Worm (Caenorhabditis elegans): ENCODE data around the gene K02G10.5.

K02G10.5 gene

ce11 chrX:4699411-4700050, 8.5 kb upstream of the K02G10.5 start, which contains the start of gene hyl-2:
Gene hyl-2, minus strand, starts transcription at chrX:4699461.
- TF ChIP-seq ceh-31 (tag; optimal IDR thresholded peaks at IDR 0.05) = peak; percentile 35
- no peak for TF ChIP-seq hlh-6 (tag; optimal IDR thresholded peaks at IDR 0.05)
- TF ChIP-seq nfya-1 (tag; optimal IDR thresholded peaks at IDR 0.05) = peak; percentile 18
- TF ChIP-seq ceh-18 (tag; optimal IDR thresholded peaks at IDR 0.05) = peak; percentile 14
- no peak for TF ChIP-seq fax-1 (tag; optimal IDR thresholded peaks at IDR 0.05)
- TF ChIP-seq pha-2 (tag; optimal IDR thresholded peaks at IDR 0.05) = no peak
- TF ChIP-seq unc-42 (tag; optimal IDR thresholded peaks at IDR 0.05) = peak; percentile 33
- no peak for TF ChIP-seq C08G9.2 (tag; optimal IDR thresholded peaks at IDR 0.05)

ce11 chrX:4698271-4698670, 7.3 kb upstream of the K02G10.5 start:
- TF ChIP-seq elt-2 (tag; optimal IDR thresholded peaks at IDR 0.05) (peak; percentile 83), nfya-1 (tag; optimal IDR thresholded peaks at IDR 0.05) (no peak)

- TF ChIP-seq sox-2 (GFP tag; IDR thresholded peaks at IDR 0.05) (no peak), T23F11.4 (GFP tag; optimal IDR thresholded peaks at IDR 0.05) (no peak), fkh-10 (GFP tag; optimal IDR thresholded peaks at IDR 0.05) (no peak), unc-3 (GFP tag; conservative IDR thresholded peaks at IDR 0.05) (no peak), unc-3 (tag; optimal IDR thresholded peaks at IDR 0.05) (no peak), elt-4 (tag; optimal IDR thresholded peaks at IDR 0.05) (no peak), fax-1 (tag; optimal IDR thresholded peaks at IDR 0.05) (no peak), rnt-1 (tag; optimal IDR thresholded peaks at IDR 0.05) (no peak), dmd-4 (tag; optimal IDR thresholded peaks at IDR 0.05; ENCODE audit: borderline replicate concordance) (no peak), sox-4 (tag; optimal IDR thresholded peaks at IDR 0.05) (no peak), hlh-15 (tag; optimal IDR thresholded peaks at IDR 0.05) (no peak), ahr-1 (tag; optimal IDR thresholded peaks at IDR 0.05) (no peak), npax-4 (tag; optimal IDR thresholded peaks at IDR 0.05) (no peak), pqm-1 (tag; optimal IDR thresholded peaks at IDR 0.05) (no peak), K02D7.2 (tag; optimal IDR thresholded peaks at IDR 0.05) (no peak), tbx-2 (tag; optimal IDR thresholded peaks at IDR 0.05) (no peak), C38D4.7 (GFP tag; optimal IDR thresholded peaks at IDR 0.05) (no peak)
Observed at ce11 chrX:4694611-4695370, 3.8 kb upstream of the K02G10.5 start.

ce11 chrX:4685579-4685978, 5.4 kb downstream of the K02G10.5 start:
- TF ChIP-seq F13H6.1 (tag; optimal IDR thresholded peaks at IDR 0.05) = no peak
- TF ChIP-seq madf-2 (tag; optimal IDR thresholded peaks at IDR 0.05) = no peak
- no peak for TF ChIP-seq ceh-30 (tag; optimal IDR thresholded peaks at IDR 0.05)
- no peak for TF ChIP-seq Y22D7AL.16 (tag; optimal IDR thresholded peaks at IDR 0.05)
- no peak for TF ChIP-seq hlh-8 (tag; optimal IDR thresholded peaks at IDR 0.05)
- TF ChIP-seq nfya-1 (tag; optimal IDR thresholded peaks at IDR 0.05) = no peak
- TF ChIP-seq K09A11.1 (tag; optimal IDR thresholded peaks at IDR 0.05; ENCODE audit: insufficient read depth) = no peak
- TF ChIP-seq elt-4 (tag; optimal IDR thresholded peaks at IDR 0.05) = no peak
- TF ChIP-seq ref-2 (tag; optimal IDR thresholded peaks at IDR 0.05) = no peak
- TF ChIP-seq eyg-1 (tag; optimal IDR thresholded peaks at IDR 0.05) = no peak
- no peak for TF ChIP-seq tbx-2 (tag; optimal IDR thresholded peaks at IDR 0.05)

ce11 chrX:4682616-4683015, 8.4 kb downstream of the K02G10.5 start, which contains the start of gene K02G10.15:
Gene K02G10.15, minus strand, starts transcription at chrX:4682716.
- no peak for TF ChIP-seq pat-9 (tag; optimal IDR thresholded peaks at IDR 0.05)
- TF ChIP-seq nhr-11 (tag; optimal IDR thresholded peaks at IDR 0.05) = no peak
- TF ChIP-seq mec-3 (tag; optimal IDR thresholded peaks at IDR 0.05; ENCODE audit: borderline replicate concordance) = no peak
- TF ChIP-seq ahr-1 (tag; optimal IDR thresholded peaks at IDR 0.05) = no peak
- TF ChIP-seq ceh-48 (tag; optimal IDR thresholded peaks at IDR 0.05) = no peak
- no peak for TF ChIP-seq ref-2 (tag; optimal IDR thresholded peaks at IDR 0.05)
- no peak for TF ChIP-seq unc-55 (GFP tag; optimal IDR thresholded peaks at IDR 0.05)
